Fruit fly (Drosophila melanogaster): ENCODE measurements around the gene CG3149.

The CG3149 gene

DNA sequence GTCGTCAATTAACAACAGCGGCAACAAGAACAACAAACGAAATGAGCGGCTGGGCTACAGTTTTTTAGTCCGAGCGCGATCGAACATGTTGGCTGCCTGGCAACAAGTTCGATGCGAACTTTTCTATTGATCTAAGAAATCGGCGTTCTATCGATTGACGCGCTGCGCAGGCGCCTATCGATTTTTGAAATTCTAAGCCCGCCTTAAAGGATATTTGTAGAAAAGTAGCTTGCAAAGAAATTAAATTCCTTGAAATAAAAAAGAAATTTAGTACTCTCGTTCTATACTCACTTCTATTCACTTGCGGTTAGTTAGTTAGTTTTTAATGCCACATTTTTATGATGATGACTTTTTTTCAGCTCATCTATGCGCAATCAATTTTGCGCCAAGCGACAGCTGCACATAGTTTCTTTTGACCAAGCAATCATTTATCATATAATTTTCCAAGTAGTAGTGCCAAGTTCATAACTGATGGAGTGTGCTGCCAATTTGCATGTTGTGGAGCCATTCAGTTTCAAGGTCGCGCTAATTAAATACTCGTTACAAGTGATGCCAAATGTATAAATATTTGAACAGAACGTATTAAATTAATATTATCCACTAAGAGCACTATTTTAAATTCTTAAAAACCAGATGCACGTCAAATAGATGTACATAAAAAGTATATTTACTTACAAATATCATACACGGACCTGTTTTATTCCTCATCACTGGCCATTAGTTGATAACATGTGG, 14.9 kb downstream of the CG3149 start, which contains the start of the genes Tre1 and Gr5a:
TSS of gene Tre1 (minus strand) at position 45 of the 735 bp plus-strand sequence.
TSS of gene Gr5a (plus strand) at position 685 of the 735 bp plus-strand sequence.
- TF ChIP-seq GATAd (GFP tag; optimal IDR thresholded peaks at IDR 0.05) (no peak), jim (GFP tag; optimal IDR thresholded peaks at IDR 0.05) (no peak), Hnf4 (GFP tag; optimal IDR thresholded peaks at IDR 0.05) (no peak), usp (GFP tag; optimal IDR thresholded peaks at IDR 0.05) (no peak), Mio (GFP tag; optimal IDR thresholded peaks at IDR 0.05) (no peak), N (GFP tag; optimal IDR thresholded peaks at IDR 0.05) (no peak), CG9705 (GFP tag; optimal IDR thresholded peaks at IDR 0.05) (no peak), CrebA (GFP tag; optimal IDR thresholded peaks at IDR 0.05; ENCODE audit: borderline replicate concordance) (no peak)

DNA sequence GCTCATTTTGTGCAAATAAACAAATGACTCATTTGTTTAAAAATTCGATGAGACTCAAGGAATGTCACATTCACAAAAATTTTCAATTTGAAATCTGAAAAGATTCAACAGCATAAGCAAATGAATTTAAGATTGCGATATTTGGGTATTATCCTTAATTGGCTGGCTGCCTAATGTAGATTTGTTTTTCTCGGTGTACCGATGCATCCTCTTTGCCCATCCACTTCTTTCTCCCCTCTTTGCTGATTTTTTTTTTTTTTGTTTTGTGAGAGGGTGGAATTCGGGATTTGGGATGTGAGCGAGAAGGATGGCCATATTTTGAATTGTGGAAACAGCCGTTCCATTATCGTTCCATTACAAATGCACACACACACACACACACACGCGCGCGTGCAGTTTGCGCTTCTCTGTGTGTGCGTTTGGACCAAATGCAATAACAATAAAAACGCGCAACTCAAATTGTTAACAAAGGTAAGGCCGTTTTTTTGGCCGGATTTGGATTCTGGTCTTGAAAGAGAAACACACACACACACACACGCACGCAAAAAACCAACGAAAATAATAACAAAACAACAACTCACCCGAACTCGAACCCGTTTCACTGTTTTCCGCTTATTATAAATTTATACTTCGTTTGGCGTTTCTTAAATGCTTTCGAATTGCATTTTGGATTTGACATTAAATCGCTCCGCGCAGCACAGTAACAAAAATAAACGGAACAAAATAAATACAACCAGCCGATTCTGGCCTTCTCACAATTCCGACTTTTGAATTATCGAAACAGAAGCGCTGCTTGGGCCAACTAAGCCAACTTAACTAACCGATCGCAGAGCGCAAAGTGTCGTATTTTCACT, 15.7 kb downstream of the CG3149 start:
- peak; percentile 64 for TF ChIP-seq br (GFP tag; optimal IDR thresholded peaks at IDR 0.05)
- peak; percentile 75 for TF ChIP-seq h (GFP tag; optimal IDR thresholded peaks at IDR 0.05)
- peak; percentile 67 for TF ChIP-seq psq (GFP tag; optimal IDR thresholded peaks at IDR 0.05)
- no peak for TF ChIP-seq sv (GFP tag; optimal IDR thresholded peaks at IDR 0.05)
- TF ChIP-seq brk (GFP tag; optimal IDR thresholded peaks at IDR 0.05) = no peak
- no peak for TF ChIP-seq Hnf4 (GFP tag; optimal IDR thresholded peaks at IDR 0.05)
- TF ChIP-seq dmrt93B (GFP tag; optimal IDR thresholded peaks at IDR 0.05) = peak; percentile 46
- peak; percentile 55 for TF ChIP-seq Jra (GFP tag; optimal IDR thresholded peaks at IDR 0.05)
- TF ChIP-seq Rel (GFP tag; optimal IDR thresholded peaks at IDR 0.05) = no peak
- TF ChIP-seq Rel (tag; optimal IDR thresholded peaks at IDR 0.05) = no peak
- peak; percentile 74 for TF ChIP-seq woc (GFP tag; optimal IDR thresholded peaks at IDR 0.05)
- TF ChIP-seq jim (GFP tag; optimal IDR thresholded peaks at IDR 0.05) = peak; percentile 71
- no peak for TF ChIP-seq tai (GFP tag; optimal IDR thresholded peaks at IDR 0.05)
- TF ChIP-seq rgr (GFP tag; optimal IDR thresholded peaks at IDR 0.05) = peak; percentile 70
- TF ChIP-seq fru (GFP tag; optimal IDR thresholded peaks at IDR 0.05) = peak; percentile 80
- TF ChIP-seq Dfd (GFP tag; optimal IDR thresholded peaks at IDR 0.05) = peak; percentile 35
- peak; percentile 61 for TF ChIP-seq HLH106 (tag; optimal IDR thresholded peaks at IDR 0.05)
- peak; percentile 77 for TF ChIP-seq ey (GFP tag; optimal IDR thresholded peaks at IDR 0.05)
- peak; percentile 15 for TF ChIP-seq CG9705 (GFP tag; optimal IDR thresholded peaks at IDR 0.05)
- peak; percentile 77 for TF ChIP-seq OdsH (GFP tag; optimal IDR thresholded peaks at IDR 0.05)
- TF ChIP-seq foxo (GFP tag; optimal IDR thresholded peaks at IDR 0.05) = peak in 1 of 2 experiments; percentile 84
- peak; percentile 21 for TF ChIP-seq CG32264 (GFP tag; optimal IDR thresholded peaks at IDR 0.05)
- TF ChIP-seq Sp1 (GFP tag; optimal IDR thresholded peaks at IDR 0.05) = peak; percentile 72

DNA sequence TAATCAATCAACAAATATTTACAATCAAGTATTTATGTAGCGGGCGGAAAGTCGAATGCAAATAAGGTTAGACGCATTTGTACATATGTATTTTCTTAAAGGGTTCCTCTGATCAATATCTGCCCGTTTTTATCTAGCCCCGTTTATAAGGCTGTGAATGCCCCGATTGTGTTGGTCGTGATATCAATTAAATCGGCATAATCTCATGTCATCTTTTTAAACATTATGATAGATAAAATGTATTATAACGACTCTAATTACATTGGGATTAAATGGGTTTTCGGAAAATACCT, 16.9 kb downstream of the CG3149 start:
- TF ChIP-seq brk (GFP tag; optimal IDR thresholded peaks at IDR 0.05) (no peak), Hnf4 (GFP tag; optimal IDR thresholded peaks at IDR 0.05) (no peak), Jra (GFP tag; optimal IDR thresholded peaks at IDR 0.05) (no peak), Dfd (GFP tag; optimal IDR thresholded peaks at IDR 0.05) (no peak), sv (GFP tag; optimal IDR thresholded peaks at IDR 0.05) (peak; percentile 4), Abd-B (GFP tag; optimal IDR thresholded peaks at IDR 0.05) (no peak), rgr (GFP tag; optimal IDR thresholded peaks at IDR 0.05) (no peak), foxo (GFP tag; optimal IDR thresholded peaks at IDR 0.05) (no peak)

dm6 chrX:5677400-5678177, 17.4 kb downstream of the CG3149 start:
- no peak for TF ChIP-seq usp (GFP tag; optimal IDR thresholded peaks at IDR 0.05)
- peak; percentile 48 for TF ChIP-seq CG9705 (GFP tag; optimal IDR thresholded peaks at IDR 0.05)
- no peak for TF ChIP-seq N (GFP tag; optimal IDR thresholded peaks at IDR 0.05)
- peak; percentile 8 for TF ChIP-seq sage (GFP tag; optimal IDR thresholded peaks at IDR 0.05)
- TF ChIP-seq foxo (GFP tag; optimal IDR thresholded peaks at IDR 0.05) = peak in 1 of 2 experiments; percentile 59
- peak; percentile 52 for TF ChIP-seq psq (GFP tag; optimal IDR thresholded peaks at IDR 0.05)
- peak; percentile 33 for TF ChIP-seq dsf (GFP tag; optimal IDR thresholded peaks at IDR 0.05; ENCODE audit: borderline replicate concordance)
- no peak for TF ChIP-seq Mio (GFP tag; optimal IDR thresholded peaks at IDR 0.05)
- no peak for TF ChIP-seq CrebA (GFP tag; optimal IDR thresholded peaks at IDR 0.05; ENCODE audit: borderline replicate concordance)
- peak; percentile 30 for TF ChIP-seq dmrt93B (GFP tag; optimal IDR thresholded peaks at IDR 0.05)
- TF ChIP-seq Rel (GFP tag; optimal IDR thresholded peaks at IDR 0.05) = no peak
- TF ChIP-seq Rel (tag; optimal IDR thresholded peaks at IDR 0.05) = no peak
- TF ChIP-seq h (GFP tag; optimal IDR thresholded peaks at IDR 0.05) = peak; percentile 66
- TF ChIP-seq lola (GFP tag; optimal IDR thresholded peaks at IDR 0.05) = no peak
- no peak for TF ChIP-seq pan (optimal IDR thresholded peaks at IDR 0.05)
- TF ChIP-seq ey (GFP tag; optimal IDR thresholded peaks at IDR 0.05) = peak; percentile 11
- no peak for TF ChIP-seq tai (GFP tag; optimal IDR thresholded peaks at IDR 0.05)
- no peak for TF ChIP-seq jim (GFP tag; optimal IDR thresholded peaks at IDR 0.05)
- peak; percentile 63 for TF ChIP-seq br (GFP tag; optimal IDR thresholded peaks at IDR 0.05)
- TF ChIP-seq brk (GFP tag; optimal IDR thresholded peaks at IDR 0.05) = no peak
- TF ChIP-seq rgr (GFP tag; optimal IDR thresholded peaks at IDR 0.05) = peak; percentile 52
- TF ChIP-seq Hr83 (GFP tag; optimal IDR thresholded peaks at IDR 0.05; ENCODE audit: poor library complexity, severe bottlenecking) = peak; percentile 70
- TF ChIP-seq Sp1 (GFP tag; optimal IDR thresholded peaks at IDR 0.05) = peak; percentile 70
- no peak for TF ChIP-seq Dfd (GFP tag; optimal IDR thresholded peaks at IDR 0.05)
- no peak for TF ChIP-seq Myc (optimal IDR thresholded peaks at IDR 0.05)
- TF ChIP-seq OdsH (GFP tag; optimal IDR thresholded peaks at IDR 0.05) = peak; percentile 57
- TF ChIP-seq HLH106 (tag; optimal IDR thresholded peaks at IDR 0.05) = peak; percentile 8
- peak; percentile 28 for TF ChIP-seq GATAd (GFP tag; optimal IDR thresholded peaks at IDR 0.05)
- TF ChIP-seq woc (GFP tag; optimal IDR thresholded peaks at IDR 0.05) = no peak
- no peak for TF ChIP-seq Dif (GFP tag; optimal IDR thresholded peaks at IDR 0.05; ENCODE audit: partially characterized antibody)

Data from whole organism, wandering third instar larva.